Fruit fly (Drosophila melanogaster) whole organism, embryonic: ENCODE measurements around the gene Elp5.

ENCODE experiments used
- Adf1 ChIP-seq: fragments of 200-800 bp; sonication (Bioruptor generic); IDR thresholded peaks from 2 replicates; pipeline ENCODE4 v1.3.6; 2022; ENCODE audit warnings: missing biosample characterization, missing genetic modification characterization
- Aef1 ChIP-seq: fragments of 200-800 bp; sonication (Bioruptor generic); IDR thresholded peaks from 3 replicates; pipeline ENCODE4 v1.3.6; 2022; ENCODE audit warnings: missing biosample characterization, missing genetic modification characterization
- Atf6 ChIP-seq: fragments of 200-800 bp; sonication (Bioruptor generic); IDR thresholded peaks from 2 replicates; pipeline ENCODE4 v1.3.6; 2022; ENCODE audit warnings: missing biosample characterization, missing genetic modification characterization
- Awh ChIP-seq: fragments of 200-800 bp; sonication (Bioruptor generic); IDR thresholded peaks from 2 replicates; pipeline ENCODE4, ENCODE4 v1.3.6; 2022; ENCODE audit warnings: missing biosample characterization, missing genetic modification characterization
- CG13624 ChIP-seq: fragments of 200-800 bp; sonication (Bioruptor generic); optimal IDR thresholded peaks from 2 replicates; lab custom pipeline; 2016; ENCODE audit warnings: missing biosample characterization, missing genetic modification characterization
- CG14667 ChIP-seq: fragments of 200-800 bp; sonication (Bioruptor generic); IDR thresholded peaks from 2 replicates; pipeline ENCODE4 v1.3.6; 2022; ENCODE audit warnings: missing biosample characterization, missing genetic modification characterization
- CG16779 ChIP-seq: fragments of 200-800 bp; sonication (Bioruptor generic); IDR thresholded peaks from 2 replicates; pipeline ENCODE4 v1.3.6; 2022; ENCODE audit warnings: missing biosample characterization, missing genetic modification characterization
- CG2129 ChIP-seq: fragments of 200-800 bp; sonication (Bioruptor generic); IDR thresholded peaks from 2 replicates; pipeline ENCODE4 v1.3.6; 2022; ENCODE audit warnings: missing biosample characterization, missing genetic modification characterization; ENCODE audit not compliant: partially characterized antibody
- CG3065 ChIP-seq: fragments of 200-800 bp; sonication (Bioruptor generic); optimal IDR thresholded peaks from 2 replicates; lab custom pipeline; 2016; ENCODE audit warnings: missing biosample characterization, missing genetic modification characterization
- CG31365 ChIP-seq: fragments of 200-800 bp; sonication (Bioruptor generic); optimal IDR thresholded peaks from 2 replicates; lab custom pipeline; 2018; ENCODE audit warnings: missing biosample characterization, mild to moderate bottlenecking, missing genetic modification characterization
- CG33213 ChIP-seq: fragments of 200-800 bp; sonication (Bioruptor generic); optimal IDR thresholded peaks from 3 replicates; lab custom pipeline; 2016; ENCODE audit warnings: missing biosample characterization, missing genetic modification characterization
- CG3407 ChIP-seq: fragments of 200-800 bp; sonication (Bioruptor generic); optimal IDR thresholded peaks from 2 replicates; lab custom pipeline; 2018; ENCODE audit warnings: missing biosample characterization, mild to moderate bottlenecking, missing genetic modification characterization
- CG34422 ChIP-seq: fragments of 200-800 bp; sonication (Bioruptor generic); IDR thresholded peaks from 3 replicates; pipeline ENCODE4 v1.3.6; 2022; ENCODE audit warnings: missing biosample characterization, missing genetic modification characterization
- CG4707 ChIP-seq: fragments of 200-800 bp; sonication (Bioruptor generic); optimal IDR thresholded peaks from 2 replicates; lab custom pipeline; 2018; ENCODE audit warnings: missing biosample characterization, mild to moderate bottlenecking, missing genetic modification characterization, moderate library complexity
- CG6175 ChIP-seq: fragments of 200-800 bp; sonication (Bioruptor generic); IDR thresholded peaks from 3 replicates; pipeline ENCODE4 v1.3.6; 2022; ENCODE audit warnings: missing biosample characterization, missing genetic modification characterization
- CG6689 ChIP-seq: fragments of 200-800 bp; sonication (Bioruptor generic); IDR thresholded peaks from 2 replicates; pipeline ENCODE4 v1.3.6; 2022; ENCODE audit warnings: missing biosample characterization, missing genetic modification characterization
- Drgx ChIP-seq: fragments of 200-800 bp; sonication (Bioruptor generic); IDR thresholded peaks from 2 replicates; pipeline ENCODE4 v1.3.6; 2022; ENCODE audit warnings: missing biosample characterization, missing genetic modification characterization
- Ets97D ChIP-seq: fragments of 200-800 bp; sonication (Bioruptor generic); optimal IDR thresholded peaks from 3 replicates; lab custom pipeline; 2016; ENCODE audit warnings: missing biosample characterization, missing genetic modification characterization
- HLH4C ChIP-seq: fragments of 200-800 bp; sonication (Bioruptor generic); IDR thresholded peaks from 3 replicates; pipeline ENCODE4 v1.3.6; 2022; ENCODE audit warnings: missing biosample characterization, missing genetic modification characterization; ENCODE audit not compliant: partially characterized antibody
- Hey ChIP-seq: fragments of 200-800 bp; sonication (Bioruptor generic); optimal IDR thresholded peaks from 3 replicates; lab custom pipeline; 2018; ENCODE audit warnings: missing biosample characterization, mild to moderate bottlenecking, missing genetic modification characterization
- Hsf ChIP-seq: fragments of 200-800 bp; sonication (Bioruptor generic); optimal IDR thresholded peaks from 3 replicates; lab custom pipeline; 2016; ENCODE audit warnings: missing biosample characterization, missing genetic modification characterization
- MESR4 ChIP-seq: fragments of 200-800 bp; sonication (Bioruptor generic); optimal IDR thresholded peaks from 2 replicates; lab custom pipeline; 2018; ENCODE audit warnings: missing biosample characterization, mild to moderate bottlenecking, missing genetic modification characterization, moderate library complexity
- Max ChIP-seq: fragments of 200-800 bp; sonication (Bioruptor generic); optimal IDR thresholded peaks from 2 replicates; lab custom pipeline; 2016; ENCODE audit warnings: missing biosample characterization, mild to moderate bottlenecking, missing genetic modification characterization
- Med ChIP-seq: fragments of 200-800 bp; sonication (Bioruptor generic); peaks from one replicate; lab custom pipeline; 2016; ENCODE audit warnings: missing biosample characterization, missing genetic modification characterization, mild to moderate bottlenecking, inconsistent platforms, moderate library complexity
- Rfx ChIP-seq: fragments of 200-800 bp; sonication (Bioruptor generic); IDR thresholded peaks from 2 replicates; pipeline ENCODE4 v1.3.6; 2022; ENCODE audit warnings: missing biosample characterization, missing genetic modification characterization
- Trl ChIP-seq, 3 experiments: fragments of >200 bp in 2 of 3; fragments of 200-800 bp in 1 of 3; sonication (Bioruptor generic) in 1 of 3; optimal IDR thresholded peaks; 2 replicates in 1 of 3; 3 replicates in 2 of 3; lab custom pipeline; 2016 to 2017; ENCODE audit warnings: missing biosample characterization in 1 of 3, missing genetic modification characterization in 1 of 3
- amos ChIP-seq: fragments of 200-800 bp; sonication (Bioruptor generic); IDR thresholded peaks from 2 replicates; pipeline ENCODE4 v1.3.6; 2022; ENCODE audit warnings: missing biosample characterization, missing genetic modification characterization; ENCODE audit not compliant: partially characterized antibody
- cad ChIP-seq: fragments of >200 bp; optimal IDR thresholded peaks from 2 replicates; lab custom pipeline; 2017; ENCODE audit warnings: missing biosample characterization, missing genetic modification characterization
- caup ChIP-seq: fragments of 200-800 bp; sonication (Bioruptor generic); optimal IDR thresholded peaks from 3 replicates; lab custom pipeline; 2017; ENCODE audit warnings: missing biosample characterization, mild to moderate bottlenecking, missing genetic modification characterization, moderate library complexity; ENCODE audit not compliant: severe bottlenecking
- chinmo ChIP-seq: fragments of 200-800 bp; sonication (Bioruptor generic); IDR thresholded peaks from 4 replicates; pipeline ENCODE4 v1.3.6; 2022; ENCODE audit warnings: missing biosample characterization, missing genetic modification characterization; ENCODE audit not compliant: partially characterized antibody
- crol ChIP-seq: fragments of 200-800 bp; sonication (Bioruptor generic); IDR thresholded peaks from 2 replicates; pipeline ENCODE4 v1.3.6; 2022; ENCODE audit warnings: missing biosample characterization, missing genetic modification characterization
- dati ChIP-seq: fragments of 200-800 bp; sonication (Bioruptor generic); IDR thresholded peaks from 2 replicates; pipeline ENCODE4 v1.3.6; 2022; ENCODE audit warnings: missing biosample characterization, missing genetic modification characterization
- ewg ChIP-seq: fragments of 200-800 bp; sonication (Bioruptor generic); optimal IDR thresholded peaks from 3 replicates; lab custom pipeline; 2017; ENCODE audit warnings: mild to moderate bottlenecking, missing biosample characterization, missing genetic modification reagents, missing genetic modification characterization
- ftz-f1 ChIP-seq: fragments of 200-800 bp; sonication (Bioruptor generic); optimal IDR thresholded peaks from 2 replicates; lab custom pipeline; 2016; ENCODE audit warnings: missing biosample characterization, missing genetic modification characterization
- gt ChIP-seq: fragments of 200-800 bp; sonication (Bioruptor generic); IDR thresholded peaks from 2 replicates; pipeline ENCODE4 v1.3.6; 2022; ENCODE audit warnings: missing biosample characterization, missing genetic modification characterization
- kah ChIP-seq: fragments of 200-800 bp; sonication (Bioruptor generic); optimal IDR thresholded peaks from 2 replicates; lab custom pipeline; 2018; ENCODE audit warnings: missing biosample characterization, mild to moderate bottlenecking, missing genetic modification characterization
- ken ChIP-seq: fragments of 200-800 bp; sonication (Bioruptor generic); IDR thresholded peaks from 3 replicates; pipeline ENCODE4 v1.3.6; 2022; ENCODE audit warnings: missing biosample characterization, missing genetic modification characterization
- klu ChIP-seq: fragments of 200-800 bp; sonication (Bioruptor generic); IDR thresholded peaks from 2 replicates; pipeline ENCODE4 v1.3.6; 2022; ENCODE audit warnings: missing biosample characterization, missing genetic modification characterization
- nerfin-1 ChIP-seq: fragments of 200-800 bp; sonication (Bioruptor generic); optimal IDR thresholded peaks from 3 replicates; lab custom pipeline; 2019; ENCODE audit warnings: missing biosample characterization, mild to moderate bottlenecking, missing genetic modification characterization, moderate library complexity
- pita ChIP-seq: fragments of 200-800 bp; sonication (Bioruptor generic); optimal IDR thresholded peaks from 2 replicates; lab custom pipeline; 2017; ENCODE audit warnings: missing biosample characterization, mild to moderate bottlenecking, missing genetic modification characterization
- pnt ChIP-seq: fragments of 200-800 bp; sonication (Bioruptor generic); optimal IDR thresholded peaks from 3 replicates; lab custom pipeline; 2016; ENCODE audit warnings: missing biosample characterization, missing genetic modification characterization
- prd ChIP-seq, 3 experiments: fragments of >200 bp in 2 of 3; fragments of 200-800 bp in 1 of 3; sonication (Bioruptor generic) in 1 of 3; optimal IDR thresholded peaks in 2 of 3; IDR thresholded peaks in 1 of 3; 2 replicates in 2 of 3; 3 replicates in 1 of 3; pipeline versions ENCODE4 v1.3.6 to Lab custom; 2017 to 2022; ENCODE audit warnings: missing biosample characterization in 1 of 3, missing genetic modification characterization in 1 of 3
- pros ChIP-seq: fragments of 200-800 bp; sonication (Bioruptor generic); optimal IDR thresholded peaks from 3 replicates; lab custom pipeline; 2019; ENCODE audit warnings: missing biosample characterization, mild to moderate bottlenecking, missing genetic modification characterization, moderate library complexity
- scrt ChIP-seq: fragments of 200-800 bp; sonication (Bioruptor generic); optimal IDR thresholded peaks from 2 replicates; lab custom pipeline; 2018; ENCODE audit warnings: missing biosample characterization, mild to moderate bottlenecking, missing genetic modification characterization, moderate library complexity
- seq ChIP-seq: fragments of 200-800 bp; sonication (Bioruptor generic); IDR thresholded peaks from 2 replicates; pipeline ENCODE4 v1.3.6; 2022; ENCODE audit warnings: missing biosample characterization, missing genetic modification characterization
- unpg ChIP-seq: fragments of 200-800 bp; sonication (Bioruptor generic); optimal IDR thresholded peaks from 3 replicates; lab custom pipeline; 2018; ENCODE audit warnings: missing biosample characterization, mild to moderate bottlenecking, missing genetic modification characterization, moderate library complexity
- zen2 ChIP-seq: fragments of 200-800 bp; sonication (Bioruptor generic); IDR thresholded peaks from 3 replicates; pipeline ENCODE4 v1.3.6; 2022; ENCODE audit warnings: missing biosample characterization, missing genetic modification characterization; ENCODE audit not compliant: partially characterized antibody

The Elp5 gene

DNA sequence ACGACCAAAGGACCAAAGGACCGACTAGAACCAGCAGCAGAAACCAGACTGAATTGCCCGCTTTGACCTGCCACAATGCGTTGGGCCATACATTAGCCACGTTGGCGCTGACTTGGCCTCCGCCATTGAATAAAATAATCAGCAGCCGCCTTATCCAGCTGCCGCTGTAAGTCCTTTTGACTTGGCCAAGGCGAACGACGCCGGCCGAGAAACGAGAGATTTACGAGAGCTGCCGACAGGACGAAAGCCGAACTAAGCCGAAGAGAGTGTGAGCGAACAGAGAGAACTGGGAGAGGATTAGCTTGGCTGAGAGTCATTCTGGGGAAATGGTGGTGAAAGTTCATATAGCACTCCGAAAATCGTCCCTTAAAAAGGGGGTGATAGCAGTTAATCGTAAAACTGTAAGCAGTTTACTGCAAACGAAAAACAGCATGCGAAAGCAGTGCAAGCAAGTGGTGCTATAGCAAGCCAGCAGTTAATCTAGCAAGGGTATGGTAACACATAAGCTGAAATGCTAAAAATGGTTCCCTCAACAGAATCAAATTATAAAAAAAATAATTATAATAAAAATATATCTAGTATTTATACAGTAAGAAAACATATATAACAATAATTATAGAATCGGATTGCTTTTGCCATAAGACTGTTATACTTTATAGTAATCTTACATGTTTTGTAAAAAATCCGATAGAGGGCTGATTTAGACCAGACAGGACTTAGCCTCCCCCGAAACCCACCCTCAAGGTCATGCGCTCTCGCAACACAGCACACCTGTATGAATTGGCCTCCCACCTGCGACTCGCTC, 28.7 kb upstream of the Elp5 start (continued):
- TF ChIP-seq Ets97D (no peak), Med (peak; percentile 33), zen2 (no peak), CG3407 (GFP tag; lab: Kevin White, UChicago) (no peak), CG13624 (no peak), pita (GFP tag; lab: Kevin White, UChicago) (peak; percentile 17), CG3065 (GFP tag; lab: Kevin White, UChicago) (no peak), pnt (no peak), crol (GFP tag; lab: Robert Waterston, UW) (no peak), CG4707 (GFP tag; lab: Kevin White, UChicago) (no peak), amos (GFP tag; lab: Robert Waterston, UW) (no peak), ftz-f1 (GFP tag; lab: Kevin White, UChicago) (peak; percentile 30), dati (GFP tag; lab: Robert Waterston, UW) (no peak), gt (GFP tag; lab: Robert Waterston, UW) (no peak), MESR4 (no peak), Atf6 (GFP tag; lab: Robert Waterston, UW) (no peak), CG31365 (peak; percentile 96), Drgx (GFP tag; lab: Robert Waterston, UW) (no peak), cad (no peak), Max (GFP tag; lab: Kevin White, UChicago) (no peak), Aef1 (GFP tag; lab: Robert Waterston, UW) (no peak), unpg (GFP tag; lab: Kevin White, UChicago) (no peak), Awh (GFP tag; lab: Robert Waterston, UW) (no peak), CG33213 (no peak), caup (GFP tag; lab: Kevin White, UChicago) (no peak), ken (GFP tag; lab: Robert Waterston, UW) (no peak)

DNA sequence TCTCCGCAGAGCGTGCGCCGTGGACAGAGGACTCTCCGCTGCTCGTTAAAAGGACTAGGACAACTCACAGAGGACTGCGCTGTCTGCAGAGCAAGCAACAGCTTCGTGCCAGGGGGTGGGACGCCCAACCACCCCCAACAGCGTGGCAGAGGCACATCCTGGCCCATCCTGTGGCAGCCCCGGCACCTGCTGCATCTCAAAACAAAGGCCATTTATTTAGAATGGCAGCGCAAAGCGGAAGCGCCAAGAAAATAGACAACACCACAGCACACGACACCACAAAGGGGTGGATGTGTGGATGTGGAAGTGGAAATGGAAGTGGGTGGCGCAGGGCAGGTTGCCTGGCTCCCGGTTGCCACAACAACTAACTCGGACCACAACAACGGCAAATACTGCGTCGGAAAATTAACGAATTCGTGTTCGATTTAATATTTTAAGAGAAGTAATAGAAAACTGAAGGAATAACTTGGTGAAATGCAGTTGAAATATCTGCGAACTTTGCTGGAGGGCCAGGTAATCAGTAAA, 28.0 kb upstream of the Elp5 start, which contains the start of gene Oseg2:
TSS of gene Oseg2 (plus strand) at position 475 of the 525 bp plus-strand sequence.
- TF ChIP-seq Hey (tag; lab: Kevin White, UChicago) (peak; percentile 32), CG34422 (GFP tag; lab: Robert Waterston, UW) (peak; percentile 71; the same call in 1 of the 3 replicates), CG16779 (GFP tag; lab: Robert Waterston, UW) (peak; percentile 36; the same call in 1 of the 2 replicates), scrt (GFP tag; lab: Kevin White, UChicago) (peak; percentile 100), chinmo (0 out of 4 replicates have a peak, but pooled peaks have one; percentile 53), CG2129 (GFP tag; lab: Robert Waterston, UW) (no peak), nerfin-1 (tag; lab: Kevin White, UChicago) (peak; percentile 49), Med (peak; percentile 10), CG6175 (GFP tag; lab: Robert Waterston, UW) (no peak), CG6689 (no peak), kah (GFP tag; lab: Kevin White, UChicago) (peak; percentile 37), Adf1 (GFP tag; lab: Robert Waterston, UW) (peak; percentile 68; the same call in 1 of the 2 replicates), Trl (optimal IDR thresholded peaks at IDR 0.05; lab: Kevin White, UChicago) (peak; percentile 4 to 34), Trl (GFP tag; optimal IDR thresholded peaks at IDR 0.05; lab: Kevin White, UChicago) (no peak), HLH4C (GFP tag; lab: Robert Waterston, UW) (0 out of 3 replicates have a peak, but pooled peaks have one; percentile 9), pros (GFP tag; lab: Kevin White, UChicago) (peak; percentile 56), seq (GFP tag; lab: Robert Waterston, UW) (peak; percentile 82), klu (GFP tag; lab: Robert Waterston, UW) (0 out of 2 replicates have a peak, but pooled peaks have one; percentile 29), Hsf (no peak), ewg (GFP tag; lab: Kevin White, UChicago) (peak; percentile 99), Rfx (GFP tag; lab: Robert Waterston, UW) (peak; percentile 17; the same call in 1 of the 2 replicates), CG14667 (GFP tag; lab: Robert Waterston, UW) (no peak), prd (optimal IDR thresholded peaks at IDR 0.05; lab: Kevin White, UChicago) (no peak), prd (GFP tag; IDR thresholded peaks at IDR 0.05; lab: Robert Waterston, UW) (0 out of 3 replicates have a peak, but pooled peaks have one; percentile 10)
